Worm (Caenorhabditis elegans) whole organism, L1 larva: ENCODE data around the gene bcf-1.

Source experiments
- C04F5.9 ChIP-seq: sonication (generic microtip); optimal IDR thresholded peaks from 2 replicates; lab custom pipeline; 2016; ENCODE audit warnings: missing genetic modification characterization, missing compliant biosample characterization
- C16A3.4 ChIP-seq: fragments of 150-350 bp; optimal IDR thresholded peaks from 2 replicates; lab custom pipeline; 2014; ENCODE audit warnings: missing biosample characterization, missing genetic modification characterization
- Y116A8C.19 ChIP-seq: sonication (generic microtip); optimal IDR thresholded peaks from 2 replicates; lab custom pipeline; 2016; ENCODE audit warnings: missing compliant biosample characterization, missing genetic modification characterization, borderline replicate concordance
- ama-1 ChIP-seq: fragments of 150-350 bp; optimal IDR thresholded peaks from 2 replicates; lab custom pipeline; 2014
- blmp-1 ChIP-seq: fragments of 150-350 bp; optimal IDR thresholded peaks from 2 replicates; lab custom pipeline; 2014; ENCODE audit warnings: missing biosample characterization, missing genetic modification characterization
- ceh-8 ChIP-seq: fragments of 200-800 bp; sonication (Bioruptor generic); optimal IDR thresholded peaks from 2 replicates; lab custom pipeline; 2018; ENCODE audit warnings: mild to moderate bottlenecking, missing genetic modification characterization, moderate library complexity, missing compliant biosample characterization
- ceh-82 ChIP-seq, 3 experiments: fragments of 150-350 bp in 1 of 3; sonication (generic microtip) in 2 of 3; optimal IDR thresholded peaks; 2 replicates each; lab custom pipeline; 2014 to 2017; ENCODE audit warnings: missing biosample characterization in 3 of 3, missing genetic modification characterization in 3 of 3
- ceh-88 ChIP-seq: fragments of 200-800 bp; sonication (Bioruptor generic); IDR thresholded peaks from 2 replicates; pipeline ENCODE4 v1.3.6; 2022; ENCODE audit warnings: missing genetic modification characterization, missing compliant biosample characterization
- ceh-90 ChIP-seq: sonication (generic microtip); optimal IDR thresholded peaks from 2 replicates; lab custom pipeline; 2016; ENCODE audit warnings: missing genetic modification characterization, missing compliant biosample characterization
- ces-1 ChIP-seq: fragments of 150-350 bp; optimal IDR thresholded peaks from 2 replicates; lab custom pipeline; 2014; ENCODE audit warnings: missing biosample characterization, missing genetic modification reagents, missing genetic modification characterization
- dpl-1 ChIP-seq, 3 experiments: fragments of 150-350 bp in 2 of 3; sonication (generic microtip) in 1 of 3; optimal IDR thresholded peaks; 2 replicates each; lab custom pipeline; 2014 to 2017; ENCODE audit warnings: missing biosample characterization in 3 of 3, missing genetic modification characterization in 3 of 3, missing genetic modification reagents in 3 of 3
- efl-1 ChIP-seq, 4 experiments: fragments of 150-350 bp; optimal IDR thresholded peaks in 3 of 4; peaks in 1 of 4; 1 replicate in 1 of 4; 2 replicates in 3 of 4; lab custom pipeline; 2014; ENCODE audit warnings: missing biosample characterization in 2 of 4, missing genetic modification characterization in 2 of 4, missing genetic modification reagents in 2 of 4
- efl-3 ChIP-seq: fragments of 200-800 bp; sonication (Bioruptor generic); optimal IDR thresholded peaks from 2 replicates; lab custom pipeline; 2018; ENCODE audit warnings: mild to moderate bottlenecking, missing genetic modification characterization, missing compliant biosample characterization
- egl-13 ChIP-seq: sonication (generic microtip); optimal IDR thresholded peaks from 2 replicates; lab custom pipeline; 2016; ENCODE audit warnings: missing genotype, missing genetic modification reagents, missing genetic modification characterization, missing compliant biosample characterization
- elt-2 ChIP-seq: sonication (generic microtip); optimal IDR thresholded peaks from 2 replicates; lab custom pipeline; 2016; ENCODE audit warnings: missing genetic modification characterization, mild to moderate bottlenecking, inconsistent platforms, missing compliant biosample characterization, missing genetic modification reagents
- elt-3 ChIP-seq, 6 experiments: fragments of 150-350 bp in 1 of 6; sonication (generic microtip); optimal IDR thresholded peaks; 2 replicates each; lab custom pipeline; 2017 to 2018; ENCODE audit warnings: missing biosample characterization in 6 of 6, missing genetic modification characterization in 6 of 6, inconsistent platforms in 1 of 6
- ets-5 ChIP-seq: fragments of 200-800 bp; sonication (Bioruptor generic); IDR thresholded peaks from 2 replicates; pipeline ENCODE4 v1.3.6; 2022; ENCODE audit warnings: missing genetic modification characterization, missing compliant biosample characterization
- fkh-10 ChIP-seq: sonication (generic microtip); optimal IDR thresholded peaks from 2 replicates; lab custom pipeline; 2017; ENCODE audit warnings: missing biosample characterization, missing genetic modification reagents, missing genetic modification characterization
- fkh-4 ChIP-seq: sonication (generic microtip); optimal IDR thresholded peaks from 2 replicates; lab custom pipeline; 2016; ENCODE audit warnings: missing compliant biosample characterization, missing genetic modification characterization, borderline replicate concordance
- hpl-2 ChIP-seq: fragments of 150-350 bp; optimal IDR thresholded peaks from 2 replicates; lab custom pipeline; 2014; ENCODE audit warnings: missing biosample characterization, missing genetic modification reagents, missing genetic modification characterization
- lin-13 ChIP-seq: fragments of 150-350 bp; optimal IDR thresholded peaks from 2 replicates; lab custom pipeline; 2014; ENCODE audit warnings: missing biosample characterization, missing genetic modification reagents, missing genetic modification characterization
- lin-14 ChIP-seq: fragments of 200-800 bp; sonication (Bioruptor generic); optimal IDR thresholded peaks from 2 replicates; lab custom pipeline; 2018; ENCODE audit warnings: mild to moderate bottlenecking, missing genetic modification characterization, moderate library complexity, missing compliant biosample characterization
- lin-15B ChIP-seq: fragments of 150-350 bp; sonication (generic microtip); optimal IDR thresholded peaks from 3 replicates; lab custom pipeline; 2014; ENCODE audit warnings: missing biosample characterization, missing genetic modification characterization
- lin-35 ChIP-seq, 2 experiments: fragments of 150-350 bp; optimal IDR thresholded peaks; 2 replicates each; lab custom pipeline; 2014; ENCODE audit warnings: missing biosample characterization in 2 of 2, missing genetic modification characterization in 2 of 2, missing genetic modification reagents in 2 of 2
- lin-39 ChIP-seq: fragments of 150-350 bp; optimal IDR thresholded peaks from 2 replicates; lab custom pipeline; 2014; ENCODE audit warnings: missing biosample characterization, missing genetic modification reagents, missing genetic modification characterization
- lir-3 ChIP-seq: sonication (generic microtip); optimal IDR thresholded peaks from 2 replicates; lab custom pipeline; 2016; ENCODE audit warnings: mild to moderate bottlenecking, missing genetic modification characterization, moderate library complexity, missing compliant biosample characterization; ENCODE audit not compliant: poor library complexity
- lsy-2 ChIP-seq, 2 experiments: fragments of 150-350 bp; optimal IDR thresholded peaks; 2 replicates each; lab custom pipeline; 2014; ENCODE audit warnings: missing biosample characterization in 2 of 2, missing genetic modification characterization in 2 of 2
- mab-9 ChIP-seq: fragments of 200-800 bp; sonication (Bioruptor generic); IDR thresholded peaks from 2 replicates; pipeline ENCODE4 v1.3.6; 2022; ENCODE audit warnings: missing genetic modification reagents, missing genetic modification characterization, missing compliant biosample characterization
- nhr-12 ChIP-seq: sonication (generic microtip); optimal IDR thresholded peaks from 2 replicates; lab custom pipeline; 2017; ENCODE audit warnings: missing biosample characterization, missing genetic modification characterization
- nhr-19 ChIP-seq: fragments of 200-800 bp; sonication (Bioruptor generic); conservative IDR thresholded peaks from 2 replicates; pipeline ENCODE4 v1.3.6; 2022; ENCODE audit warnings: missing genetic modification characterization, missing compliant biosample characterization
- nhr-20 ChIP-seq: sonication (generic microtip); optimal IDR thresholded peaks from 2 replicates; lab custom pipeline; 2016; ENCODE audit warnings: mild to moderate bottlenecking, missing genetic modification characterization, missing compliant biosample characterization
- nhr-237 ChIP-seq: fragments of 150-350 bp; optimal IDR thresholded peaks from 2 replicates; lab custom pipeline; 2014; ENCODE audit warnings: missing biosample characterization, missing genetic modification characterization
- nhr-71 ChIP-seq: sonication (generic microtip); optimal IDR thresholded peaks from 2 replicates; lab custom pipeline; 2016; ENCODE audit warnings: mild to moderate bottlenecking, missing genetic modification characterization, moderate library complexity, missing compliant biosample characterization
- nhr-76 ChIP-seq: sonication (generic microtip); optimal IDR thresholded peaks from 2 replicates; lab custom pipeline; 2017; ENCODE audit warnings: missing biosample characterization, missing genetic modification characterization
- nhr-77 ChIP-seq: fragments of 150-350 bp; optimal IDR thresholded peaks from 2 replicates; lab custom pipeline; 2014; ENCODE audit warnings: missing biosample characterization, missing genetic modification characterization
- nhr-84 ChIP-seq: sonication (generic microtip); optimal IDR thresholded peaks from 2 replicates; lab custom pipeline; 2017; ENCODE audit warnings: missing biosample characterization, missing genetic modification characterization
- nhr-90 ChIP-seq: sonication (generic microtip); optimal IDR thresholded peaks from 2 replicates; lab custom pipeline; 2016; ENCODE audit warnings: mild to moderate bottlenecking, missing genetic modification characterization, missing compliant biosample characterization; ENCODE audit not compliant: poor library complexity
- pag-3 ChIP-seq: sonication (generic microtip); optimal IDR thresholded peaks from 2 replicates; lab custom pipeline; 2017; ENCODE audit warnings: missing genetic modification characterization, mild to moderate bottlenecking, missing compliant biosample characterization, antibody characterized with exemption, borderline replicate concordance; ENCODE audit not compliant: insufficient read depth
- pqm-1 ChIP-seq: sonication (generic microtip); optimal IDR thresholded peaks from 3 replicates; lab custom pipeline; 2017; ENCODE audit warnings: missing biosample characterization, missing genetic modification characterization
- rnt-1 ChIP-seq: sonication (generic microtip); optimal IDR thresholded peaks from 2 replicates; lab custom pipeline; 2016; ENCODE audit warnings: mild to moderate bottlenecking, missing genetic modification characterization, moderate library complexity, missing compliant biosample characterization
- skn-1 ChIP-seq: fragments of 150-350 bp; optimal IDR thresholded peaks from 2 replicates; lab custom pipeline; 2014; ENCODE audit warnings: missing biosample characterization, missing genetic modification characterization
- sptf-1 ChIP-seq: fragments of 150-350 bp; optimal IDR thresholded peaks from 2 replicates; lab custom pipeline; 2014; ENCODE audit warnings: missing biosample characterization, missing genetic modification characterization
- swsn-7 ChIP-seq: sonication (generic microtip); optimal IDR thresholded peaks from 2 replicates; lab custom pipeline; 2016; ENCODE audit warnings: missing genetic modification characterization, missing compliant biosample characterization
- tbx-2 ChIP-seq: sonication (generic microtip); optimal IDR thresholded peaks from 2 replicates; lab custom pipeline; 2016; ENCODE audit warnings: missing genetic modification characterization, missing compliant biosample characterization
- tlp-1 ChIP-seq: fragments of 150-350 bp; optimal IDR thresholded peaks from 2 replicates; lab custom pipeline; 2014; ENCODE audit warnings: missing biosample characterization, missing genetic modification characterization
- unc-62 ChIP-seq: fragments of 150-350 bp; optimal IDR thresholded peaks from 2 replicates; lab custom pipeline; 2014; ENCODE audit warnings: missing biosample characterization, missing genetic modification reagents, missing genetic modification characterization
- unc-86 ChIP-seq: sonication (generic microtip); optimal IDR thresholded peaks from 2 replicates; lab custom pipeline; 2016; ENCODE audit warnings: missing genetic modification characterization, missing compliant biosample characterization
- vab-15 ChIP-seq: sonication (generic microtip); optimal IDR thresholded peaks from 2 replicates; lab custom pipeline; 2017; ENCODE audit warnings: missing genotype, mild to moderate bottlenecking, missing genetic modification characterization, missing compliant biosample characterization

bcf-1 gene

ce11 chrV:6433446-6434178, 25.0 kb upstream of the bcf-1 start, which contains the start of the genes gad-1 and erfa-1 (continued):
- TF ChIP-seq ceh-82 (tag; optimal IDR thresholded peaks at IDR 0.05; lab: Kevin White, UChicago) (peak in 1 of 3 experiments; percentile 80), nhr-76 (tag; lab: Kevin White, UChicago) (no peak), nhr-20 (tag; lab: Kevin White, UChicago) (peak; percentile 68), ets-5 (GFP tag; lab: Robert Waterston, UW) (no peak), pag-3 (tag; lab: Kevin White, UChicago) (no peak), C04F5.9 (no peak), mab-9 (GFP tag; lab: Robert Waterston, UW) (no peak), pqm-1 (no peak), nhr-19 (GFP tag; lab: Robert Waterston, UW) (peak; percentile 43; the same call in 1 of the 2 replicates), dpl-1 (GFP tag; optimal IDR thresholded peaks at IDR 0.05; lab: Kevin White, UChicago) (peak; percentile 61 to 71 (median 62)), lin-39 (tag; lab: Kevin White, UChicago) (no peak), ceh-8 (no peak), lsy-2 (tag; optimal IDR thresholded peaks at IDR 0.05; lab: Kevin White, UChicago) (peak; percentile 68 to 95), ama-1 (lab: Kevin White, UChicago) (no peak), unc-62 (no peak), tlp-1 (tag; lab: Kevin White, UChicago) (no peak), unc-86 (tag; lab: Kevin White, UChicago) (peak; percentile 16), ceh-88 (GFP tag; lab: Robert Waterston, UW) (no peak), nhr-84 (tag; lab: Kevin White, UChicago) (no peak), tbx-2 (tag; lab: Kevin White, UChicago) (peak; percentile 58), ces-1 (GFP tag; lab: Kevin White, UChicago) (no peak), egl-13 (tag; lab: Kevin White, UChicago) (no peak), blmp-1 (peak; percentile 47), efl-3 (GFP tag; lab: Kevin White, UChicago) (no peak), lin-15B (tag; lab: Kevin White, UChicago) (peak; percentile 89), elt-2 (no peak), nhr-237 (tag; lab: Kevin White, UChicago) (no peak), nhr-90 (tag; lab: Kevin White, UChicago) (peak; percentile 6), fkh-10 (no peak), skn-1 (tag; lab: Kevin White, UChicago) (peak; percentile 66), C16A3.4 (tag; lab: Kevin White, UChicago) (peak; percentile 72), Y116A8C.19 (no peak), lir-3 (tag; lab: Kevin White, UChicago) (peak; percentile 69), sptf-1 (tag; lab: Kevin White, UChicago) (no peak), lin-13 (GFP tag; lab: Kevin White, UChicago) (peak; percentile 30), fkh-4 (tag; lab: Kevin White, UChicago) (no peak), ceh-90 (tag; lab: Kevin White, UChicago) (peak; percentile 76), nhr-71 (tag; lab: Kevin White, UChicago) (peak; percentile 72), swsn-7 (tag; lab: Kevin White, UChicago) (peak; percentile 36)

ce11 chrV:6430526-6431371, 22.2 kb upstream of the bcf-1 start:
- TF ChIP-seq C16A3.4 (tag; lab: Kevin White, UChicago) (no peak), lin-15B (tag; lab: Kevin White, UChicago) (no peak), nhr-20 (tag; lab: Kevin White, UChicago) (peak; percentile 41), lin-14 (GFP tag; lab: Kevin White, UChicago) (peak; percentile 22), elt-3 (tag; optimal IDR thresholded peaks at IDR 0.05; lab: Kevin White, UChicago) (peak in 2 of 6 experiments; percentile 3 to 24), efl-1 (optimal IDR thresholded peaks at IDR 0.05; lab: Kevin White, UChicago) (no peak), efl-1 (GFP tag; optimal IDR thresholded peaks at IDR 0.05 in 1 of 2; lab: Kevin White, UChicago) (peak in 1 of 2 experiments; percentile 16), ama-1 (lab: Kevin White, UChicago) (no peak), lsy-2 (tag; optimal IDR thresholded peaks at IDR 0.05; lab: Kevin White, UChicago) (peak in 1 of 2 experiments; percentile 10), rnt-1 (tag; lab: Kevin White, UChicago) (peak; percentile 15), nhr-12 (tag; lab: Kevin White, UChicago) (no peak), nhr-77 (tag; lab: Kevin White, UChicago) (no peak), vab-15 (tag; lab: Kevin White, UChicago) (no peak), hpl-2 (no peak), fkh-10 (no peak), lin-35 (GFP tag; optimal IDR thresholded peaks at IDR 0.05; lab: Kevin White, UChicago) (peak in 1 of 2 experiments; percentile 16)
